Worm (Caenorhabditis elegans): Measurements from ENCODE around the gene sre-46.

DNA sequence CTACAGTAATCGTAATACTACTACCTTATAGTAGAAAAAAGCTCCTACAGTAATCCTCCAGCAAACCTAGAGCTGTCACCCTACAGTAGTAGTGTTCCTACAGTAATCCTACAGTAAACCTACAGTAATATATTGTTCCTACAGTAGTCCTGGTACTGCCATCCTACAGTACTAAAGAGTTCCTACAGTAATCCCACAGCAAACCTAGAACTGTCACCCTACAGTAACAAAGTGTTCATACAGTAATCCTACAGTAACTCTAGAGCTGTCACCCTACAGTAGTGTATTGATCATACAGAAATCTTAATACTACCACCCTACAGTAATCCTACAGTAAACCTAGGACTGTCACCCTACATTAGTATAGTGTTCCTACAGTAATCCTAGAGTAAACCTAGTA lies 7.9 kb downstream of the sre-46 start:
- TF ChIP-seq tab-1 (GFP tag; IDR thresholded peaks at IDR 0.05) (no peak), flt-1 (GFP tag; IDR thresholded peaks at IDR 0.05) (no peak), med-1 (GFP tag; optimal IDR thresholded peaks at IDR 0.05; ENCODE audit: insufficient read depth) (no peak), cog-1 (tag; optimal IDR thresholded peaks at IDR 0.05) (no peak), klf-2 (GFP tag; conservative IDR thresholded peaks at IDR 0.05) (no peak), ztf-29 (GFP tag; IDR thresholded peaks at IDR 0.05) (no peak), ztf-23 (GFP tag; IDR thresholded peaks at IDR 0.05) (no peak), ref-1 (GFP tag; conservative IDR thresholded peaks at IDR 0.05) (no peak)

Data from whole organism, midembryonic.